Worm (Caenorhabditis elegans) whole organism, L2 larva: ENCODE data around the gene nhr-55.

Source experiments
- F13H6.1 ChIP-seq: sonication (generic microtip); optimal IDR thresholded peaks from 2 replicates; lab custom pipeline; 2016; ENCODE audit warnings: missing genetic modification characterization, missing compliant biosample characterization
- R02D3.7 ChIP-seq: fragments of 150-350 bp; optimal IDR thresholded peaks from 2 replicates; lab custom pipeline; 2014; ENCODE audit warnings: missing biosample characterization, missing genetic modification characterization
- Y55F3AM.14 ChIP-seq: fragments of 200-800 bp; sonication (Bioruptor generic); optimal IDR thresholded peaks from 2 replicates; lab custom pipeline; 2018; ENCODE audit warnings: mild to moderate bottlenecking, missing genetic modification characterization, missing compliant biosample characterization
- alr-1 ChIP-seq: fragments of 150-350 bp; optimal IDR thresholded peaks from 2 replicates; lab custom pipeline; 2014; ENCODE audit warnings: missing biosample characterization, missing genetic modification characterization
- aly-2 ChIP-seq: fragments of 150-350 bp; optimal IDR thresholded peaks from 2 replicates; lab custom pipeline; 2014; ENCODE audit warnings: missing biosample characterization, missing genetic modification characterization
- ama-1 ChIP-seq: fragments of 150-350 bp; optimal IDR thresholded peaks from 2 replicates; lab custom pipeline; 2018; ENCODE audit warnings: inconsistent platforms
- blmp-1 ChIP-seq: sonication (generic microtip); optimal IDR thresholded peaks from 2 replicates; lab custom pipeline; 2017; ENCODE audit warnings: missing genetic modification characterization, mild to moderate bottlenecking, missing compliant biosample characterization, antibody characterized with exemption, moderate library complexity; ENCODE audit not compliant: insufficient read depth
- ceh-82 ChIP-seq: fragments of 150-350 bp; optimal IDR thresholded peaks from 2 replicates; lab custom pipeline; 2014; ENCODE audit warnings: missing biosample characterization, missing genetic modification characterization
- crh-2 ChIP-seq: sonication (generic microtip); optimal IDR thresholded peaks from 2 replicates; lab custom pipeline; 2017; ENCODE audit warnings: missing biosample characterization, missing genetic modification characterization
- elt-1 ChIP-seq: fragments of 150-350 bp; optimal IDR thresholded peaks from 2 replicates; lab custom pipeline; 2014; ENCODE audit warnings: missing biosample characterization, missing genetic modification characterization
- elt-3 ChIP-seq: sonication (generic microtip); optimal IDR thresholded peaks from 2 replicates; lab custom pipeline; 2017; ENCODE audit warnings: missing biosample characterization, missing genetic modification characterization
- fos-1 ChIP-seq: fragments of 150-350 bp; optimal IDR thresholded peaks from 2 replicates; lab custom pipeline; 2014; ENCODE audit warnings: missing biosample characterization, missing genetic modification characterization
- gmeb-1 ChIP-seq: fragments of 150-350 bp; optimal IDR thresholded peaks from 2 replicates; lab custom pipeline; 2014; ENCODE audit warnings: missing biosample characterization, missing genetic modification characterization
- lin-11 ChIP-seq: fragments of 150-350 bp; sonication (generic microtip); optimal IDR thresholded peaks from 2 replicates; lab custom pipeline; 2014; ENCODE audit warnings: missing biosample characterization, missing genetic modification characterization, inconsistent platforms, mixed read lengths
- lin-13 ChIP-seq: fragments of 150-350 bp; optimal IDR thresholded peaks from 2 replicates; lab custom pipeline; 2014; ENCODE audit warnings: missing biosample characterization, missing genetic modification reagents, missing genetic modification characterization
- lin-39 ChIP-seq: fragments of 150-350 bp; optimal IDR thresholded peaks from 2 replicates; lab custom pipeline; 2014; ENCODE audit warnings: missing biosample characterization, missing genetic modification reagents, missing genetic modification characterization
- lsy-2 ChIP-seq, 2 experiments: fragments of 150-350 bp in 1 of 2; sonication (generic microtip) in 1 of 2; optimal IDR thresholded peaks; 2 replicates each; lab custom pipeline; 2014 to 2017; ENCODE audit warnings: missing biosample characterization in 2 of 2, missing genetic modification characterization in 2 of 2
- mab-5 ChIP-seq: fragments of 150-350 bp; optimal IDR thresholded peaks from 2 replicates; lab custom pipeline; 2014; ENCODE audit warnings: missing biosample characterization, missing genetic modification characterization
- mbf-1 ChIP-seq: sonication (generic microtip); optimal IDR thresholded peaks from 2 replicates; lab custom pipeline; 2017; ENCODE audit warnings: missing biosample characterization, missing genetic modification characterization
- nhr-10 ChIP-seq: sonication (generic microtip); optimal IDR thresholded peaks from 2 replicates; lab custom pipeline; 2017; ENCODE audit warnings: missing biosample characterization, missing genetic modification characterization
- nhr-11 ChIP-seq: fragments of 150-350 bp; optimal IDR thresholded peaks from 2 replicates; lab custom pipeline; 2014; ENCODE audit warnings: missing biosample characterization, missing genetic modification characterization
- nhr-21 ChIP-seq: fragments of 150-350 bp; optimal IDR thresholded peaks from 2 replicates; lab custom pipeline; 2014; ENCODE audit warnings: missing biosample characterization, missing genetic modification characterization
- nhr-23 ChIP-seq: fragments of 150-350 bp; optimal IDR thresholded peaks from 2 replicates; lab custom pipeline; 2014; ENCODE audit warnings: missing biosample characterization, missing genetic modification reagents, missing genetic modification characterization
- nhr-25 ChIP-seq: fragments of 150-350 bp; sonication (generic microtip); optimal IDR thresholded peaks from 3 replicates; lab custom pipeline; 2014; ENCODE audit warnings: missing biosample characterization, missing genetic modification characterization
- nhr-6 ChIP-seq: fragments of 150-350 bp; optimal IDR thresholded peaks from 2 replicates; lab custom pipeline; 2014; ENCODE audit warnings: missing biosample characterization, missing genetic modification characterization
- peb-1 ChIP-seq: fragments of 150-350 bp; optimal IDR thresholded peaks from 2 replicates; lab custom pipeline; 2014; ENCODE audit warnings: missing biosample characterization, missing genetic modification characterization
- skn-1 ChIP-seq: sonication (generic microtip); optimal IDR thresholded peaks from 2 replicates; lab custom pipeline; 2017; ENCODE audit warnings: missing biosample characterization, missing genetic modification characterization
- sma-3 ChIP-seq: sonication (generic microtip); optimal IDR thresholded peaks from 2 replicates; lab custom pipeline; 2016; ENCODE audit warnings: missing genetic modification reagents, missing genetic modification characterization, missing compliant biosample characterization
- sma-9 ChIP-seq, 2 experiments: fragments of 150-350 bp in 1 of 2; sonication (generic microtip) in 1 of 2; optimal IDR thresholded peaks; 2 replicates each; lab custom pipeline; 2014 to 2016; ENCODE audit warnings: missing genetic modification characterization in 2 of 2, mild to moderate bottlenecking in 1 of 2, missing biosample characterization in 1 of 2, missing compliant biosample characterization in 1 of 2, missing genetic modification reagents in 1 of 2, moderate library complexity in 1 of 2
- unc-39 ChIP-seq: fragments of 150-350 bp; optimal IDR thresholded peaks from 2 replicates; lab custom pipeline; 2014; ENCODE audit warnings: missing biosample characterization, missing genetic modification characterization
- unc-55 ChIP-seq: fragments of 150-350 bp; sonication (generic microtip); optimal IDR thresholded peaks from 3 replicates; lab custom pipeline; 2014; ENCODE audit warnings: missing biosample characterization, missing genetic modification reagents, missing genetic modification characterization
- unc-62 ChIP-seq: fragments of 150-350 bp; optimal IDR thresholded peaks from 2 replicates; lab custom pipeline; 2014; ENCODE audit warnings: missing biosample characterization, missing genetic modification reagents, missing genetic modification characterization
- zag-1 ChIP-seq: fragments of 150-350 bp; optimal IDR thresholded peaks from 2 replicates; lab custom pipeline; 2014; ENCODE audit warnings: missing biosample characterization, missing genetic modification characterization
- ztf-1 ChIP-seq: fragments of 200-800 bp; sonication (Bioruptor generic); conservative IDR thresholded peaks from 2 replicates; pipeline ENCODE4 v1.3.6; 2022; ENCODE audit warnings: missing genetic modification characterization, missing compliant biosample characterization
- ztf-11 ChIP-seq: sonication (generic microtip); optimal IDR thresholded peaks from 2 replicates; lab custom pipeline; 2017; ENCODE audit warnings: missing biosample characterization, missing genetic modification characterization
- ztf-4 ChIP-seq: fragments of 150-350 bp; optimal IDR thresholded peaks from 2 replicates; lab custom pipeline; 2014; ENCODE audit warnings: missing biosample characterization, missing genetic modification characterization

nhr-55 gene

ce11 chrV:477664-478212, at the start of gene nhr-55:
Gene nhr-55, plus strand, starts transcription at chrV:478162.
- TF ChIP-seq nhr-11 (tag; lab: Kevin White, UChicago) (no peak), fos-1 (peak; percentile 93), crh-2 (peak; percentile 44), sma-9 (GFP tag; optimal IDR thresholded peaks at IDR 0.05; lab: Kevin White, UChicago) (peak; percentile 53), sma-9 (tag; optimal IDR thresholded peaks at IDR 0.05; lab: Kevin White, UChicago) (no peak), ztf-1 (GFP tag; lab: Robert Waterston, UW) (no peak)

DNA sequence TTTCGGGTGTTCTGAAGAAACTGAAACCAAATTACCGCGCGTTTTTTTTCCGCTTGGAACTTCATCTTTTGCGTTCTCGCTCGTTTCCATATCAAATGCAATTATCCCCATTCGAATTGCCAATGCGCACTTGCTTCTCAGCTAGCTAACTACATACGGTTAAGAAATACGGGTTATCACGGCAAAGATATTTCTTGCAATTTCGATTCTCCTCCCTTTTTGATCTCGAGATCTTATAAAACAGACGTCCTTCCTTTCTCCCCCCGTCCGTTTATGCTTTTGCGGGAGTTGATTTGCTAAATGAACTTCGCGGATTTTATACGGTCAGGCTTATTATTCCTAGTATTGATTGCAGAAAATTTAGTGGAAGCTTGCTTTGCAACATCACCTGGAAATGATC, 49.1 kb upstream of the nhr-55 start, which contains the start of gene B0554.4:
B0554.4 (plus strand) TSS at position 301 of the 400 bp plus-strand sequence.
- no peak for TF ChIP-seq unc-62
- no peak for TF ChIP-seq nhr-21 (tag; lab: Kevin White, UChicago)
- no peak for TF ChIP-seq nhr-11 (tag; lab: Kevin White, UChicago)
- TF ChIP-seq ztf-11: no peak
- TF ChIP-seq lin-11: no peak
- no peak for TF ChIP-seq mbf-1 (tag; lab: Kevin White, UChicago)
- TF ChIP-seq mab-5 (tag; lab: Kevin White, UChicago): no peak
- TF ChIP-seq elt-3 (tag; lab: Kevin White, UChicago): no peak
- no peak for TF ChIP-seq ceh-82 (tag; lab: Kevin White, UChicago)
- TF ChIP-seq blmp-1: no peak
- TF ChIP-seq nhr-10 (tag; lab: Kevin White, UChicago): no peak

- TF ChIP-seq alr-1 (tag; lab: Kevin White, UChicago): no peak
- no peak for TF ChIP-seq elt-1 (tag; lab: Kevin White, UChicago)
- TF ChIP-seq nhr-25 (tag; lab: Kevin White, UChicago): no peak
- no peak for TF ChIP-seq gmeb-1 (tag; lab: Kevin White, UChicago)
- no peak for TF ChIP-seq elt-3 (tag; lab: Kevin White, UChicago)
- TF ChIP-seq Y55F3AM.14 (GFP tag; lab: Kevin White, UChicago): no peak
- no peak for TF ChIP-seq R02D3.7 (tag; lab: Kevin White, UChicago)
- TF ChIP-seq lin-13: no peak
- no peak for TF ChIP-seq ceh-82 (tag; lab: Kevin White, UChicago)
- no peak for TF ChIP-seq lsy-2 (tag; optimal IDR thresholded peaks at IDR 0.05; lab: Kevin White, UChicago)
- no peak for TF ChIP-seq nhr-21 (tag; lab: Kevin White, UChicago)
- no peak for TF ChIP-seq lin-11
- no peak for TF ChIP-seq nhr-6 (tag; lab: Kevin White, UChicago)
- TF ChIP-seq peb-1 (tag; lab: Kevin White, UChicago): no peak
- TF ChIP-seq zag-1 (tag; lab: Kevin White, UChicago): no peak
- no peak for TF ChIP-seq ama-1 (lab: Kevin White, UChicago)
- TF ChIP-seq lin-39 (tag; lab: Kevin White, UChicago): no peak
Observed at ce11 chrV:432991-433390, 45.0 kb upstream of the nhr-55 start.

ce11 chrV:433898-434297, 44.1 kb upstream of the nhr-55 start, which contains the start of gene B0554.2:
Gene B0554.2, plus strand, starts transcription at chrV:434198.
- TF ChIP-seq lin-11: no peak

- no peak for TF ChIP-seq unc-39 (tag; lab: Kevin White, UChicago)
- TF ChIP-seq F13H6.1 (tag; lab: Kevin White, UChicago): no peak
- no peak for TF ChIP-seq sma-3 (GFP tag; lab: Kevin White, UChicago)
- no peak for TF ChIP-seq skn-1 (tag; lab: Kevin White, UChicago)
- TF ChIP-seq lin-11: no peak
- TF ChIP-seq unc-55 (GFP tag; lab: Kevin White, UChicago): no peak
- no peak for TF ChIP-seq nhr-21 (tag; lab: Kevin White, UChicago)
- no peak for TF ChIP-seq Y55F3AM.14 (GFP tag; lab: Kevin White, UChicago)
- TF ChIP-seq elt-1 (tag; lab: Kevin White, UChicago): no peak
- TF ChIP-seq lsy-2 (tag; optimal IDR thresholded peaks at IDR 0.05; lab: Kevin White, UChicago): no peak
- TF ChIP-seq aly-2 (tag; lab: Kevin White, UChicago): no peak
- TF ChIP-seq sma-9 (GFP tag; optimal IDR thresholded peaks at IDR 0.05; lab: Kevin White, UChicago): no peak
- TF ChIP-seq sma-9 (tag; optimal IDR thresholded peaks at IDR 0.05; lab: Kevin White, UChicago): no peak
- no peak for TF ChIP-seq nhr-25 (tag; lab: Kevin White, UChicago)
- no peak for TF ChIP-seq ztf-4 (tag; lab: Kevin White, UChicago)
- no peak for TF ChIP-seq alr-1 (tag; lab: Kevin White, UChicago)
- TF ChIP-seq nhr-23: no peak
- TF ChIP-seq blmp-1: no peak
- TF ChIP-seq nhr-10 (tag; lab: Kevin White, UChicago): no peak
Observed at ce11 chrV:438094-438493, 39.9 kb upstream of the nhr-55 start, which contains the start of gene B0554.1. Gene B0554.1, plus strand, starts transcription at chrV:438394.
